Fruit fly (Drosophila melanogaster) whole organism, embryonic: ENCODE data around the gene Sr-CIII.
A peak's percentile ranks its signal among the peaks of the same experiment; 100 is the strongest.

ENCODE experiments used
- Bteb2 ChIP-seq: fragments of 200-800 bp; sonication (Bioruptor generic); optimal IDR thresholded peaks from 2 replicates; lab custom pipeline; 2016; ENCODE audit warnings: missing biosample characterization, missing genetic modification characterization
- CG10274 ChIP-seq: fragments of 200-800 bp; sonication (Bioruptor generic); optimal IDR thresholded peaks from 3 replicates; lab custom pipeline; 2017; ENCODE audit warnings: missing biosample characterization, mild to moderate bottlenecking, missing genetic modification characterization
- CG11504 ChIP-seq: fragments of 200-800 bp; sonication (Bioruptor generic); optimal IDR thresholded peaks from 3 replicates; lab custom pipeline; 2019; ENCODE audit warnings: missing biosample characterization, mild to moderate bottlenecking, missing genetic modification characterization, moderate library complexity
- CG11695 ChIP-seq: fragments of 200-800 bp; sonication (Bioruptor generic); IDR thresholded peaks from 3 replicates; pipeline ENCODE4 v1.3.6; 2022; ENCODE audit warnings: missing biosample characterization, missing genetic modification characterization
- CG12155 ChIP-seq: fragments of 200-800 bp; sonication (Bioruptor generic); optimal IDR thresholded peaks from 3 replicates; lab custom pipeline; 2016; ENCODE audit warnings: missing biosample characterization, missing genetic modification characterization
- CG1233 ChIP-seq: fragments of 200-800 bp; sonication (Bioruptor generic); optimal IDR thresholded peaks from 4 replicates; lab custom pipeline; 2018; ENCODE audit warnings: missing biosample characterization, mild to moderate bottlenecking, missing genetic modification characterization
- CG12659 ChIP-seq: fragments of 200-800 bp; sonication (Bioruptor generic); optimal IDR thresholded peaks from 3 replicates; lab custom pipeline; 2017; ENCODE audit warnings: mild to moderate bottlenecking, missing biosample characterization, missing genetic modification reagents, missing genetic modification characterization
- CG13123 ChIP-seq: fragments of 200-800 bp; sonication (Bioruptor generic); optimal IDR thresholded peaks from 2 replicates; lab custom pipeline; 2016; ENCODE audit warnings: missing biosample characterization, missing genetic modification characterization
- CG13296 ChIP-seq: fragments of 200-800 bp; sonication (Bioruptor generic); optimal IDR thresholded peaks from 3 replicates; lab custom pipeline; 2018; ENCODE audit warnings: missing biosample characterization, mild to moderate bottlenecking, missing genetic modification characterization
- CG14710 ChIP-seq: fragments of 200-800 bp; sonication (Bioruptor generic); optimal IDR thresholded peaks from 3 replicates; lab custom pipeline; 2019; ENCODE audit warnings: missing biosample characterization, mild to moderate bottlenecking, missing genetic modification characterization, moderate library complexity
- CG15269 ChIP-seq: fragments of 200-800 bp; sonication (Bioruptor generic); optimal IDR thresholded peaks from 2 replicates; lab custom pipeline; 2018; ENCODE audit warnings: missing biosample characterization, mild to moderate bottlenecking, missing genetic modification characterization, moderate library complexity
- CG1602 ChIP-seq: fragments of 200-800 bp; sonication (Bioruptor generic); optimal IDR thresholded peaks from 3 replicates; lab custom pipeline; 2016; ENCODE audit warnings: missing biosample characterization, missing genetic modification characterization
- CG17361 ChIP-seq: fragments of 200-800 bp; sonication (Bioruptor generic); IDR thresholded peaks from 3 replicates; pipeline ENCODE4 v1.3.6; 2022; ENCODE audit warnings: missing biosample characterization, missing genetic modification characterization
- CG18764 ChIP-seq: fragments of 200-800 bp; sonication (Bioruptor generic); optimal IDR thresholded peaks from 3 replicates; lab custom pipeline; 2016; ENCODE audit warnings: missing biosample characterization, missing genetic modification characterization
- CG30403 ChIP-seq: fragments of 200-800 bp; sonication (Bioruptor generic); optimal IDR thresholded peaks from 3 replicates; lab custom pipeline; 2016; ENCODE audit warnings: missing biosample characterization, missing genetic modification characterization
- CG4328 ChIP-seq: fragments of 200-800 bp; sonication (Bioruptor generic); optimal IDR thresholded peaks from 3 replicates; lab custom pipeline; 2017; ENCODE audit warnings: missing biosample characterization, missing genetic modification reagents, missing genetic modification characterization
- CG4854 ChIP-seq: fragments of 200-800 bp; sonication (Bioruptor generic); optimal IDR thresholded peaks from 2 replicates; lab custom pipeline; 2016; ENCODE audit warnings: missing biosample characterization, missing genetic modification characterization, inconsistent platforms
- CG8388 ChIP-seq: fragments of 200-800 bp; sonication (Bioruptor generic); optimal IDR thresholded peaks from 2 replicates; lab custom pipeline; 2019; ENCODE audit warnings: missing biosample characterization, mild to moderate bottlenecking, missing genetic modification characterization, moderate library complexity
- CG9437 ChIP-seq: fragments of 200-800 bp; sonication (Bioruptor generic); optimal IDR thresholded peaks from 2 replicates; lab custom pipeline; 2018; ENCODE audit warnings: missing biosample characterization, mild to moderate bottlenecking, missing genetic modification characterization
- CG9817 ChIP-seq: fragments of 200-800 bp; sonication (Bioruptor generic); optimal IDR thresholded peaks from 2 replicates; lab custom pipeline; 2018; ENCODE audit warnings: missing biosample characterization, mild to moderate bottlenecking, missing genetic modification characterization, moderate library complexity
- Dbx ChIP-seq: fragments of 200-800 bp; sonication (Bioruptor generic); IDR thresholded peaks from 3 replicates; pipeline ENCODE4 v1.3.6; 2022; ENCODE audit warnings: missing biosample characterization, missing genetic modification characterization
- GATAe ChIP-seq: fragments of 200-800 bp; sonication (Bioruptor generic); conservative IDR thresholded peaks from 2 replicates; pipeline ENCODE4 v1.3.6; 2022; ENCODE audit warnings: missing biosample characterization, missing genetic modification characterization
- Jarid2 ChIP-seq: fragments of 200-800 bp; sonication (Bioruptor generic); optimal IDR thresholded peaks from 3 replicates; lab custom pipeline; 2017; ENCODE audit warnings: mild to moderate bottlenecking, missing biosample characterization, missing genetic modification reagents, missing genetic modification characterization
- Lpt ChIP-seq: fragments of >200 bp; optimal IDR thresholded peaks from 2 replicates; lab custom pipeline; 2018; ENCODE audit warnings: missing biosample characterization, missing genetic modification characterization
- PHDP ChIP-seq: fragments of 200-800 bp; sonication (Bioruptor generic); optimal IDR thresholded peaks from 3 replicates; lab custom pipeline; 2018; ENCODE audit warnings: missing biosample characterization, mild to moderate bottlenecking, missing genetic modification characterization, moderate library complexity
- Sin3A ChIP-seq: fragments of >200 bp; optimal IDR thresholded peaks from 2 replicates; lab custom pipeline; 2018
- Stat92E ChIP-seq, 3 experiments: fragments of >200 bp in 2 of 3; fragments of 200-800 bp in 1 of 3; sonication (Bioruptor generic) in 1 of 3; optimal IDR thresholded peaks; 2 replicates each; lab custom pipeline; 2017 to 2019; ENCODE audit warnings: missing biosample characterization in 3 of 3, missing genetic modification characterization in 3 of 3, mild to moderate bottlenecking in 1 of 3, moderate library complexity in 1 of 3
- ato ChIP-seq: fragments of 200-800 bp; sonication (Bioruptor generic); IDR thresholded peaks from 2 replicates; pipeline ENCODE4 v1.3.6; 2022; ENCODE audit warnings: missing biosample characterization, missing genetic modification characterization; ENCODE audit not compliant: partially characterized antibody
- bab2 ChIP-seq: fragments of 200-800 bp; sonication (Bioruptor generic); optimal IDR thresholded peaks from 2 replicates; lab custom pipeline; 2016; ENCODE audit warnings: missing biosample characterization, missing genetic modification characterization
- bowl ChIP-seq: fragments of 200-800 bp; sonication (Bioruptor generic); IDR thresholded peaks from 2 replicates; pipeline ENCODE4 v1.3.6; 2022; ENCODE audit warnings: missing biosample characterization, missing genetic modification characterization
- btn ChIP-seq: fragments of 200-800 bp; sonication (Bioruptor generic); optimal IDR thresholded peaks from 2 replicates; lab custom pipeline; 2016; ENCODE audit warnings: missing biosample characterization, missing genetic modification characterization
- chm ChIP-seq: fragments of 200-800 bp; sonication (Bioruptor generic); IDR thresholded peaks from 2 replicates; pipeline ENCODE4 v1.3.6; 2022; ENCODE audit warnings: missing biosample characterization, missing genetic modification characterization
- dmrt99B ChIP-seq: fragments of 200-800 bp; sonication (Bioruptor generic); optimal IDR thresholded peaks from 2 replicates; lab custom pipeline; 2018; ENCODE audit warnings: missing biosample characterization, mild to moderate bottlenecking, missing genetic modification characterization, moderate library complexity
- exex ChIP-seq: fragments of 200-800 bp; sonication (Bioruptor generic); optimal IDR thresholded peaks from 4 replicates; lab custom pipeline; 2018; ENCODE audit warnings: missing biosample characterization, mild to moderate bottlenecking, missing genetic modification characterization, moderate library complexity
- fd3F ChIP-seq: fragments of 200-800 bp; sonication (Bioruptor generic); optimal IDR thresholded peaks from 2 replicates; lab custom pipeline; 2018; ENCODE audit warnings: missing biosample characterization, mild to moderate bottlenecking, missing genetic modification characterization, moderate library complexity
- fu2 ChIP-seq: fragments of 200-800 bp; sonication (Bioruptor generic); optimal IDR thresholded peaks from 2 replicates; lab custom pipeline; 2016; ENCODE audit warnings: missing biosample characterization, missing genetic modification characterization
- insv ChIP-seq, 2 experiments: fragments of 200-800 bp; sonication (Bioruptor generic); optimal IDR thresholded peaks; 3 replicates each; lab custom pipeline; 2016 to 2018; ENCODE audit warnings: missing biosample characterization in 2 of 2, missing genetic modification characterization in 2 of 2
- klu ChIP-seq: fragments of 200-800 bp; sonication (Bioruptor generic); IDR thresholded peaks from 2 replicates; pipeline ENCODE4 v1.3.6; 2022; ENCODE audit warnings: missing biosample characterization, missing genetic modification characterization
- mld ChIP-seq: fragments of 200-800 bp; sonication (Bioruptor generic); IDR thresholded peaks from 3 replicates; pipeline ENCODE4 v1.3.6; 2022; ENCODE audit warnings: missing biosample characterization, missing genetic modification characterization; ENCODE audit not compliant: partially characterized antibody
- nerfin-2 ChIP-seq: fragments of 200-800 bp; sonication (Bioruptor generic); IDR thresholded peaks from 2 replicates; pipeline ENCODE4 v1.3.6; 2022; ENCODE audit warnings: missing biosample characterization, missing genetic modification characterization; ENCODE audit not compliant: partially characterized antibody
- nmo ChIP-seq: fragments of 200-800 bp; sonication (Bioruptor generic); optimal IDR thresholded peaks from 2 replicates; lab custom pipeline; 2018; ENCODE audit warnings: missing biosample characterization, mild to moderate bottlenecking, missing genetic modification characterization, moderate library complexity
- pan ChIP-seq, 4 experiments: fragments of >200 bp in 3 of 4; fragments of 200-800 bp in 1 of 4; sonication (Bioruptor generic) in 1 of 4; optimal IDR thresholded peaks in 3 of 4; IDR thresholded peaks in 1 of 4; 2 replicates each; pipeline versions ENCODE4 v1.3.6 to Lab custom; 2017 to 2022; ENCODE audit warnings: missing biosample characterization in 2 of 4, missing genetic modification characterization in 2 of 4, mixed read lengths in 1 of 4
- psq ChIP-seq: fragments of 200-800 bp; sonication (Bioruptor generic); optimal IDR thresholded peaks from 2 replicates; lab custom pipeline; 2017; ENCODE audit warnings: missing biosample characterization, missing genetic modification characterization
- row ChIP-seq: fragments of 200-800 bp; sonication (Bioruptor generic); IDR thresholded peaks from 3 replicates; pipeline ENCODE4 v1.3.6; 2022; ENCODE audit warnings: missing biosample characterization, missing genetic modification characterization
- seq ChIP-seq: fragments of 200-800 bp; sonication (Bioruptor generic); IDR thresholded peaks from 2 replicates; pipeline ENCODE4 v1.3.6; 2022; ENCODE audit warnings: missing biosample characterization, missing genetic modification characterization
- shn ChIP-seq: fragments of 200-800 bp; sonication (Bioruptor generic); optimal IDR thresholded peaks from 3 replicates; lab custom pipeline; 2016; ENCODE audit warnings: missing biosample characterization, missing genetic modification characterization
- slou ChIP-seq: fragments of 200-800 bp; sonication (Bioruptor generic); optimal IDR thresholded peaks from 3 replicates; lab custom pipeline; 2016; ENCODE audit warnings: missing biosample characterization, missing genetic modification characterization
- tap ChIP-seq: fragments of 200-800 bp; optimal IDR thresholded peaks from 3 replicates; lab custom pipeline; 2019; ENCODE audit warnings: missing biosample characterization, mild to moderate bottlenecking, missing genetic modification characterization, moderate library complexity
- trem ChIP-seq: fragments of 200-800 bp; optimal IDR thresholded peaks from 3 replicates; lab custom pipeline; 2019; ENCODE audit warnings: missing biosample characterization, mild to moderate bottlenecking, missing genetic modification characterization, moderate library complexity
- trh ChIP-seq: fragments of 200-800 bp; sonication (Bioruptor generic); optimal IDR thresholded peaks from 2 replicates; lab custom pipeline; 2016; ENCODE audit warnings: missing biosample characterization, missing genetic modification characterization
- vnd ChIP-seq: fragments of 200-800 bp; sonication (Bioruptor generic); IDR thresholded peaks from 3 replicates; pipeline ENCODE4 v1.3.6; 2022; ENCODE audit warnings: missing biosample characterization, missing genetic modification characterization; ENCODE audit not compliant: partially characterized antibody

The Sr-CIII gene

dm6 chr2L:4146317-4146716, 26.2 kb downstream of the Sr-CIII start (continued):
- TF ChIP-seq PHDP (tag; lab: Kevin White, UChicago) (peak; percentile 14), Dbx (GFP tag; lab: Robert Waterston, UW) (0 out of 3 replicates have a peak, but pooled peaks have one; percentile 15), CG10274 (GFP tag; lab: Kevin White, UChicago) (no peak), CG18764 (GFP tag; lab: Kevin White, UChicago) (no peak), CG30403 (no peak), CG15269 (tag; lab: Kevin White, UChicago) (peak; percentile 49), dmrt99B (tag; lab: Kevin White, UChicago) (peak; percentile 53), CG13123 (GFP tag; lab: Kevin White, UChicago) (no peak), insv (GFP tag; optimal IDR thresholded peaks at IDR 0.05; lab: Kevin White, UChicago) (no peak), CG13296 (no peak), tap (no peak), trem (no peak), CG11504 (tag; lab: Kevin White, UChicago) (peak; percentile 44), fd3F (GFP tag; lab: Kevin White, UChicago) (no peak), bab2 (GFP tag; lab: Kevin White, UChicago) (no peak), row (GFP tag; lab: Robert Waterston, UW) (0 out of 3 replicates have a peak, but pooled peaks have one; percentile 42), ato (GFP tag; lab: Robert Waterston, UW) (no peak), CG17361 (GFP tag; lab: Robert Waterston, UW) (no peak), shn (GFP tag; lab: Kevin White, UChicago) (no peak), CG4854 (GFP tag; lab: Kevin White, UChicago) (no peak), nerfin-2 (GFP tag; lab: Robert Waterston, UW) (no peak), CG8388 (GFP tag; lab: Kevin White, UChicago) (no peak), CG9817 (tag; lab: Kevin White, UChicago) (no peak), CG11695 (GFP tag; lab: Robert Waterston, UW) (no peak), mld (GFP tag; lab: Robert Waterston, UW) (no peak), chm (GFP tag; lab: Robert Waterston, UW) (no peak), slou (GFP tag; lab: Kevin White, UChicago) (no peak), psq (no peak), Sin3A (no peak), CG1602 (GFP tag; lab: Kevin White, UChicago) (no peak), Lpt (GFP tag; lab: Kevin White, UChicago) (no peak), klu (GFP tag; lab: Robert Waterston, UW) (no peak), fu2 (GFP tag; lab: Kevin White, UChicago) (no peak), CG9437 (GFP tag; lab: Kevin White, UChicago) (no peak), CG14710 (tag; lab: Kevin White, UChicago) (no peak), nmo (GFP tag; lab: Kevin White, UChicago) (no peak), CG1233 (GFP tag; lab: Kevin White, UChicago) (no peak), Bteb2 (GFP tag; lab: Kevin White, UChicago) (no peak), exex (no peak), trh (GFP tag; lab: Kevin White, UChicago) (no peak), pan (optimal IDR thresholded peaks at IDR 0.05; lab: Kevin White, UChicago) (no peak), pan (GFP tag; optimal IDR thresholded peaks at IDR 0.05 in 1 of 2, IDR thresholded peaks at IDR 0.05 in 1 of 2) (no peak), seq (GFP tag; lab: Robert Waterston, UW) (no peak), GATAe (no peak), CG12659 (GFP tag; lab: Kevin White, UChicago) (peak; percentile 1), vnd (GFP tag; lab: Robert Waterston, UW) (no peak), CG12155 (GFP tag; lab: Kevin White, UChicago) (no peak), Stat92E (GFP tag; optimal IDR thresholded peaks at IDR 0.05; lab: Kevin White, UChicago) (no peak), CG4328 (GFP tag; lab: Kevin White, UChicago) (no peak), bowl (GFP tag; lab: Robert Waterston, UW) (no peak), Jarid2 (no peak), btn (GFP tag; lab: Kevin White, UChicago) (no peak)
